Fruit fly (Drosophila melanogaster) whole organism, embryonic: ENCODE results near the gene CG32625.

Source experiments
- ATbp ChIP-seq: fragments of 200-800 bp; sonication (Bioruptor generic); optimal IDR thresholded peaks from 2 replicates; lab custom pipeline; 2017; ENCODE audit warnings: missing biosample characterization, mild to moderate bottlenecking, missing genetic modification characterization, missing genetic modification reagents
- B-H1 ChIP-seq: fragments of 200-800 bp; sonication (Bioruptor generic); IDR thresholded peaks from 3 replicates; pipeline ENCODE4 v1.3.6; 2022; ENCODE audit warnings: missing biosample characterization, missing genetic modification characterization
- BtbVII ChIP-seq: fragments of 200-800 bp; sonication (Bioruptor generic); optimal IDR thresholded peaks from 3 replicates; lab custom pipeline; 2017; ENCODE audit warnings: missing biosample characterization, mild to moderate bottlenecking, missing genetic modification characterization
- CG10366 ChIP-seq: fragments of 200-800 bp; sonication (Bioruptor generic); IDR thresholded peaks from 2 replicates; pipeline ENCODE4 v1.3.6; 2022; ENCODE audit warnings: missing biosample characterization, missing genetic modification characterization
- CG11085 ChIP-seq: fragments of 200-800 bp; sonication (Bioruptor generic); IDR thresholded peaks from 2 replicates; pipeline ENCODE4 v1.3.6; 2022; ENCODE audit warnings: missing biosample characterization, missing genetic modification characterization
- CG11398 ChIP-seq: fragments of 200-800 bp; sonication (Bioruptor generic); optimal IDR thresholded peaks from 2 replicates; lab custom pipeline; 2016; ENCODE audit warnings: missing biosample characterization, missing genetic modification characterization
- CG12391 ChIP-seq: fragments of 200-800 bp; sonication (Bioruptor generic); optimal IDR thresholded peaks from 3 replicates; lab custom pipeline; 2018; ENCODE audit warnings: missing biosample characterization, mild to moderate bottlenecking, missing genetic modification characterization, moderate library complexity
- CG12942 ChIP-seq: fragments of 200-800 bp; sonication (Bioruptor generic); optimal IDR thresholded peaks from 3 replicates; lab custom pipeline; 2016; ENCODE audit warnings: missing biosample characterization, missing genetic modification characterization
- CG13624 ChIP-seq: fragments of 200-800 bp; sonication (Bioruptor generic); optimal IDR thresholded peaks from 2 replicates; lab custom pipeline; 2016; ENCODE audit warnings: missing biosample characterization, missing genetic modification characterization
- CG16815 ChIP-seq: fragments of 200-800 bp; sonication (Bioruptor generic); optimal IDR thresholded peaks from 3 replicates; lab custom pipeline; 2017; ENCODE audit warnings: missing biosample characterization, mild to moderate bottlenecking, missing genetic modification characterization
- CG17359 ChIP-seq: fragments of 200-800 bp; sonication (Bioruptor generic); optimal IDR thresholded peaks from 3 replicates; lab custom pipeline; 2018; ENCODE audit warnings: missing biosample characterization, mild to moderate bottlenecking, missing genetic modification characterization, moderate library complexity
- CG18599 ChIP-seq: fragments of 200-800 bp; sonication (Bioruptor generic); optimal IDR thresholded peaks from 3 replicates; lab custom pipeline; 2017; ENCODE audit warnings: missing biosample characterization, missing genetic modification characterization, mild to moderate bottlenecking, moderate library complexity, missing genetic modification reagents
- CG2202 ChIP-seq: fragments of 200-800 bp; sonication (Bioruptor generic); optimal IDR thresholded peaks from 2 replicates; lab custom pipeline; 2018; ENCODE audit warnings: missing biosample characterization, mild to moderate bottlenecking, missing genetic modification characterization
- CG2889 ChIP-seq: fragments of 200-800 bp; sonication (Bioruptor generic); IDR thresholded peaks from 3 replicates; pipeline ENCODE4 v1.3.6; 2022; ENCODE audit warnings: missing biosample characterization, missing genetic modification characterization
- CG30020 ChIP-seq: fragments of 200-800 bp; optimal IDR thresholded peaks from 2 replicates; lab custom pipeline; 2019; ENCODE audit warnings: missing biosample characterization, mild to moderate bottlenecking, missing genetic modification characterization, moderate library complexity
- CG31388 ChIP-seq: fragments of 200-800 bp; sonication (Bioruptor generic); optimal IDR thresholded peaks from 2 replicates; lab custom pipeline; 2016; ENCODE audit warnings: missing biosample characterization, missing genetic modification characterization
- CG4360 ChIP-seq: fragments of 200-800 bp; sonication (Bioruptor generic); IDR thresholded peaks from 2 replicates; pipeline ENCODE4 v1.3.6; 2022; ENCODE audit warnings: missing biosample characterization, missing genetic modification characterization
- CG4404 ChIP-seq: fragments of 200-800 bp; sonication (Bioruptor generic); IDR thresholded peaks from 2 replicates; pipeline ENCODE4 v1.3.6; 2022; ENCODE audit warnings: missing biosample characterization, missing genetic modification characterization
- CG5953 ChIP-seq: fragments of 200-800 bp; sonication (Bioruptor generic); IDR thresholded peaks from 2 replicates; pipeline ENCODE4 v1.3.6; 2022; ENCODE audit warnings: missing biosample characterization, missing genetic modification characterization
- CG9215 ChIP-seq: fragments of 200-800 bp; sonication (Bioruptor generic); IDR thresholded peaks from 2 replicates; pipeline ENCODE4 v1.3.6; 2022; ENCODE audit warnings: missing biosample characterization, missing genetic modification characterization
- CG9876 ChIP-seq: fragments of 200-800 bp; sonication (Bioruptor generic); optimal IDR thresholded peaks from 2 replicates; lab custom pipeline; 2016; ENCODE audit warnings: missing biosample characterization, missing genetic modification characterization
- Doc2 ChIP-seq: fragments of 200-800 bp; sonication (Bioruptor generic); IDR thresholded peaks from 2 replicates; pipeline ENCODE4 v1.3.6; 2022; ENCODE audit warnings: missing biosample characterization, missing genetic modification characterization
- Dref ChIP-seq: fragments of 200-800 bp; sonication (Bioruptor generic); IDR thresholded peaks from 2 replicates; pipeline ENCODE4 v1.3.6; 2022; ENCODE audit warnings: missing biosample characterization, missing genetic modification characterization
- Mrtf ChIP-seq: fragments of 200-800 bp; sonication (Bioruptor generic); IDR thresholded peaks from 3 replicates; pipeline ENCODE4 v1.3.6; 2022; ENCODE audit warnings: missing biosample characterization, missing genetic modification characterization
- NC2α ChIP-seq: fragments of 200-800 bp; sonication (Bioruptor generic); optimal IDR thresholded peaks from 2 replicates; lab custom pipeline; 2016; ENCODE audit warnings: missing biosample characterization, missing genetic modification characterization
- NK7.1 ChIP-seq: fragments of 200-800 bp; sonication (Bioruptor generic); optimal IDR thresholded peaks from 3 replicates; lab custom pipeline; 2016; ENCODE audit warnings: missing biosample characterization, missing genetic modification characterization
- Neu2 ChIP-seq: fragments of 200-800 bp; sonication (Bioruptor generic); optimal IDR thresholded peaks from 3 replicates; lab custom pipeline; 2016; ENCODE audit warnings: missing biosample characterization, missing genetic modification characterization, borderline replicate concordance
- Scr ChIP-seq: fragments of 200-800 bp; sonication (Bioruptor generic); IDR thresholded peaks from 2 replicates; pipeline ENCODE4 v1.3.6; 2022; ENCODE audit warnings: missing biosample characterization, missing genetic modification characterization; ENCODE audit not compliant: partially characterized antibody
- Sox100B ChIP-seq: fragments of 200-800 bp; sonication (Bioruptor generic); optimal IDR thresholded peaks from 3 replicates; lab custom pipeline; 2018; ENCODE audit warnings: missing biosample characterization, mild to moderate bottlenecking, missing genetic modification characterization
- Trl ChIP-seq, 3 experiments: fragments of >200 bp in 2 of 3; fragments of 200-800 bp in 1 of 3; sonication (Bioruptor generic) in 1 of 3; optimal IDR thresholded peaks; 2 replicates in 1 of 3; 3 replicates in 2 of 3; lab custom pipeline; 2016 to 2017; ENCODE audit warnings: missing biosample characterization in 1 of 3, missing genetic modification characterization in 1 of 3
- al ChIP-seq: fragments of 200-800 bp; sonication (Bioruptor generic); IDR thresholded peaks from 2 replicates; pipeline ENCODE4 v1.3.6; 2022; ENCODE audit warnings: missing biosample characterization, missing genetic modification characterization
- cg ChIP-seq: fragments of 200-800 bp; sonication (Bioruptor generic); optimal IDR thresholded peaks from 3 replicates; lab custom pipeline; 2019; ENCODE audit warnings: missing biosample characterization, mild to moderate bottlenecking, missing genetic modification characterization, moderate library complexity
- corto ChIP-seq: fragments of 200-800 bp; sonication (Bioruptor generic); optimal IDR thresholded peaks from 2 replicates; lab custom pipeline; 2016; ENCODE audit warnings: missing biosample characterization, mild to moderate bottlenecking, missing genetic modification characterization, moderate library complexity
- crc ChIP-seq: fragments of 200-800 bp; sonication (Bioruptor generic); optimal IDR thresholded peaks from 2 replicates; lab custom pipeline; 2016; ENCODE audit warnings: missing biosample characterization, missing genetic modification characterization
- cwo ChIP-seq: fragments of 200-800 bp; sonication (Bioruptor generic); optimal IDR thresholded peaks from 3 replicates; lab custom pipeline; 2017; ENCODE audit warnings: missing biosample characterization, missing genetic modification characterization, mild to moderate bottlenecking, moderate library complexity, missing genetic modification reagents
- fru ChIP-seq: fragments of >200 bp; optimal IDR thresholded peaks from 2 replicates; lab custom pipeline; 2017
- h ChIP-seq: fragments of >200 bp; optimal IDR thresholded peaks from 2 replicates; lab custom pipeline; 2017
- her ChIP-seq: fragments of 200-800 bp; sonication (Bioruptor generic); optimal IDR thresholded peaks from 2 replicates; lab custom pipeline; 2016; ENCODE audit warnings: missing biosample characterization, missing genetic modification characterization
- insv ChIP-seq, 2 experiments: fragments of 200-800 bp; sonication (Bioruptor generic); optimal IDR thresholded peaks; 3 replicates each; lab custom pipeline; 2016 to 2018; ENCODE audit warnings: missing biosample characterization in 2 of 2, missing genetic modification characterization in 2 of 2
- org-1 ChIP-seq: fragments of 200-800 bp; sonication (Bioruptor generic); optimal IDR thresholded peaks from 2 replicates; lab custom pipeline; 2017; ENCODE audit warnings: missing biosample characterization, missing genetic modification characterization
- pan ChIP-seq, 4 experiments: fragments of >200 bp in 3 of 4; fragments of 200-800 bp in 1 of 4; sonication (Bioruptor generic) in 1 of 4; optimal IDR thresholded peaks in 3 of 4; IDR thresholded peaks in 1 of 4; 2 replicates each; pipeline versions ENCODE4 v1.3.6 to Lab custom; 2017 to 2022; ENCODE audit warnings: missing biosample characterization in 2 of 4, missing genetic modification characterization in 2 of 4, mixed read lengths in 1 of 4
- pros ChIP-seq: fragments of 200-800 bp; sonication (Bioruptor generic); optimal IDR thresholded peaks from 3 replicates; lab custom pipeline; 2019; ENCODE audit warnings: missing biosample characterization, mild to moderate bottlenecking, missing genetic modification characterization, moderate library complexity
- shn ChIP-seq: fragments of 200-800 bp; sonication (Bioruptor generic); optimal IDR thresholded peaks from 3 replicates; lab custom pipeline; 2016; ENCODE audit warnings: missing biosample characterization, missing genetic modification characterization
- sqz ChIP-seq: fragments of 200-800 bp; sonication (Bioruptor generic); optimal IDR thresholded peaks from 3 replicates; lab custom pipeline; 2018; ENCODE audit warnings: missing biosample characterization, mild to moderate bottlenecking, missing genetic modification characterization
- tgo ChIP-seq: fragments of 200-800 bp; sonication (Bioruptor generic); IDR thresholded peaks from 3 replicates; pipeline ENCODE4 v1.3.6; 2022; ENCODE audit warnings: missing biosample characterization, missing genetic modification characterization
- wek ChIP-seq: fragments of 200-800 bp; sonication (Bioruptor generic); optimal IDR thresholded peaks from 3 replicates; lab custom pipeline; 2018; ENCODE audit warnings: missing biosample characterization, mild to moderate bottlenecking, missing genetic modification characterization, moderate library complexity
- zen ChIP-seq: fragments of 200-800 bp; sonication (Bioruptor generic); optimal IDR thresholded peaks from 3 replicates; lab custom pipeline; 2018; ENCODE audit warnings: missing biosample characterization, mild to moderate bottlenecking, missing genetic modification characterization, moderate library complexity
- zfh1 ChIP-seq: fragments of 200-800 bp; sonication (Bioruptor generic); IDR thresholded peaks from 3 replicates; pipeline ENCODE4 v1.3.6; 2022; ENCODE audit warnings: missing biosample characterization, missing genetic modification characterization

CG32625 gene

dm6 chrX:13748906-13749872, 7.4 kb downstream of the CG32625 start (continued):
- 0 out of 3 replicates have a peak, but pooled peaks have one; percentile 39 for TF ChIP-seq CG2889 (GFP tag; lab: Robert Waterston, UW)
- peak; percentile 68 for TF ChIP-seq org-1 (GFP tag; lab: Kevin White, UChicago)
- TF ChIP-seq CG16815 (GFP tag; lab: Kevin White, UChicago) = peak; percentile 7
- TF ChIP-seq sqz (GFP tag; lab: Kevin White, UChicago) = peak; percentile 82
- TF ChIP-seq Neu2 (GFP tag; lab: Kevin White, UChicago) = no peak
- TF ChIP-seq CG12942 = no peak
- no peak for TF ChIP-seq fru (lab: Kevin White, UChicago)
- peak; percentile 39; the same call in 1 of the 2 replicates for TF ChIP-seq CG11085 (GFP tag; lab: Robert Waterston, UW)
- TF ChIP-seq insv (GFP tag; optimal IDR thresholded peaks at IDR 0.05; lab: Kevin White, UChicago) = no peak
- TF ChIP-seq Mrtf = peak; percentile 25; the same call in 2 of the 3 replicates
- no peak for TF ChIP-seq her (GFP tag; lab: Kevin White, UChicago)
- no peak for TF ChIP-seq CG4360 (GFP tag; lab: Robert Waterston, UW)
- peak; percentile 79 for TF ChIP-seq al (GFP tag; lab: Robert Waterston, UW)
- no peak for TF ChIP-seq CG5953 (GFP tag; lab: Robert Waterston, UW)
- TF ChIP-seq CG18599 (GFP tag; lab: Kevin White, UChicago) = peak; percentile 85
- TF ChIP-seq CG11398 (GFP tag; lab: Kevin White, UChicago) = no peak
- no peak for TF ChIP-seq CG2202 (tag; lab: Kevin White, UChicago)
- peak; percentile 83 for TF ChIP-seq tgo (GFP tag; lab: Robert Waterston, UW)
- peak; percentile 63 for TF ChIP-seq CG9215 (GFP tag; lab: Robert Waterston, UW)
- TF ChIP-seq NC2α (GFP tag; lab: Kevin White, UChicago) = no peak
- no peak for TF ChIP-seq CG9876
- no peak for TF ChIP-seq wek (GFP tag; lab: Kevin White, UChicago)
- TF ChIP-seq pros (GFP tag; lab: Kevin White, UChicago) = no peak
- no peak for TF ChIP-seq shn (GFP tag; lab: Kevin White, UChicago)
- TF ChIP-seq zfh1 (GFP tag; lab: Robert Waterston, UW) = peak; percentile 62
- no peak for TF ChIP-seq pan (optimal IDR thresholded peaks at IDR 0.05; lab: Kevin White, UChicago)
- peak in 1 of 2 experiments; percentile 86 for TF ChIP-seq pan (GFP tag; optimal IDR thresholded peaks at IDR 0.05 in 1 of 2, IDR thresholded peaks at IDR 0.05 in 1 of 2)
- TF ChIP-seq h (lab: Kevin White, UChicago) = no peak
- TF ChIP-seq BtbVII (GFP tag; lab: Kevin White, UChicago) = peak; percentile 30
- TF ChIP-seq zen = peak; percentile 22
- TF ChIP-seq CG4404 (GFP tag; lab: Robert Waterston, UW) = peak; percentile 65
- TF ChIP-seq CG31388 (GFP tag; lab: Kevin White, UChicago) = peak; percentile 15
- TF ChIP-seq NK7.1 (GFP tag; lab: Kevin White, UChicago) = no peak
- peak; percentile 6 for TF ChIP-seq CG30020
- TF ChIP-seq ATbp (GFP tag; lab: Kevin White, UChicago) = no peak
- peak; percentile 97 for TF ChIP-seq CG13624
- no peak for TF ChIP-seq Scr (GFP tag; lab: Robert Waterston, UW)
- no peak for TF ChIP-seq Doc2 (GFP tag; lab: Robert Waterston, UW)
- peak; percentile 76 for TF ChIP-seq cwo (GFP tag; lab: Kevin White, UChicago)
- TF ChIP-seq cg (GFP tag; lab: Kevin White, UChicago) = peak; percentile 33
- peak; percentile 41 for TF ChIP-seq crc (GFP tag; lab: Kevin White, UChicago)
- TF ChIP-seq B-H1 = peak; percentile 53; the same call in 2 of the 3 replicates
- no peak for TF ChIP-seq corto (GFP tag; lab: Kevin White, UChicago)
- TF ChIP-seq Trl (optimal IDR thresholded peaks at IDR 0.05; lab: Kevin White, UChicago) = no peak
- TF ChIP-seq Trl (GFP tag; optimal IDR thresholded peaks at IDR 0.05; lab: Kevin White, UChicago) = no peak
- TF ChIP-seq Dref = no peak
- peak; percentile 59 for TF ChIP-seq CG10366 (GFP tag; lab: Robert Waterston, UW)
- peak; percentile 69 for TF ChIP-seq Sox100B (GFP tag; lab: Kevin White, UChicago)
- peak; percentile 66 for TF ChIP-seq CG17359 (tag; lab: Kevin White, UChicago)
- peak; percentile 75 for TF ChIP-seq CG12391 (tag; lab: Kevin White, UChicago)
